Fruit fly (Drosophila melanogaster): Measurements from ENCODE around the gene Or65b.

Or65b gene

DNA sequence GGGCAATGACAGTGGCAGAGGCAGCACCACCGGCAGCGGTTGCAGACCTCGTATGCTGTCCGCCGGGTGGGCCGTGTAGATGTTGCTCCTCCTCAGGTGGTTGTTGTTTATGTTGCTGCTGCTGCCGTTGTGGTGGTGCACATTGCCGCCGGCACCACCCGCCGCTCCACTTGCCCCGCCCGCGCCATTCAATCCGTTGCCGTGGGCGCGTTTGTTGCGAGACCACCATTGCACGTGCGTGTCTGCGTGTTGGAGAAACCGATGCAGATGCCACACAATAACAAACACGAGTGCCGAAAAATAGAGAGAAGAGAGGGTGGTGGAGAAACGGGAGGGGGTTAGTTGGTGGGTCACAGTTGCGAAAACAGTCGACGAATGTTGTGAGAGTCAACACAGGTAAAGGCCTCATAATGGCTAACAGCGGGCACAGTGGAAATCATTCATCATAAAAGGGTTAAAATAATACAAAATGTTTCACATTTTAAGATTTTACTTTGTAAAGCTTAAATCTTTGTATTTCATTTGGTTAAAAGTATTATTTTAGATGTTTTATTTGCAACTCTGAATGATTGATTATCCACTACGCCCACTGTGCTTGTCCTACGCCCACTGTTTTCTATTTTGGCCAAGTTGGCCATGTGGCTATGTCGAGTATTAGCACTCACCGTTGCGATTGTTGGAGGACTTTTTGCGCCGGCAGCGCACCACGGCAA lies 6.1 kb downstream of the Or65b start (continued):
- TF ChIP-seq cyc (GFP tag; optimal IDR thresholded peaks at IDR 0.05) (no peak), svp (GFP tag) (peak; percentile 45), Eip75B (GFP tag; optimal IDR thresholded peaks at IDR 0.05) (no peak), CG31627 (GFP tag; optimal IDR thresholded peaks at IDR 0.05) (no peak), esn (GFP tag; optimal IDR thresholded peaks at IDR 0.05) (no peak), lz (GFP tag; optimal IDR thresholded peaks at IDR 0.05) (no peak), CG11294 (GFP tag; IDR thresholded peaks at IDR 0.05) (no peak), dsx (GFP tag; optimal IDR thresholded peaks at IDR 0.05; ENCODE audit: poor library complexity, severe bottlenecking) (no peak), CG34406 (GFP tag; optimal IDR thresholded peaks at IDR 0.05) (no peak), dac (GFP tag; optimal IDR thresholded peaks at IDR 0.05) (peak; percentile 36), Smox (GFP tag; optimal IDR thresholded peaks at IDR 0.05) (no peak), CG11902 (GFP tag; optimal IDR thresholded peaks at IDR 0.05) (no peak), Hr38 (GFP tag; optimal IDR thresholded peaks at IDR 0.05) (no peak), CG8119 (GFP tag; IDR thresholded peaks at IDR 0.05) (peak; percentile 84), Hr4 (GFP tag; optimal IDR thresholded peaks at IDR 0.05) (peak; percentile 73), CG8632 (GFP tag; optimal IDR thresholded peaks at IDR 0.05) (no peak), Hr39 (GFP tag; optimal IDR thresholded peaks at IDR 0.05) (no peak), Blimp-1 (GFP tag; optimal IDR thresholded peaks at IDR 0.05) (no peak), Ets96B (tag; optimal IDR thresholded peaks at IDR 0.05) (peak; percentile 25), ss (GFP tag; optimal IDR thresholded peaks at IDR 0.05) (peak in 1 of 2 experiments; percentile 83), CG8319 (GFP tag; optimal IDR thresholded peaks at IDR 0.05) (no peak), CG3032 (tag; optimal IDR thresholded peaks at IDR 0.05) (no peak), CG3919 (GFP tag; optimal IDR thresholded peaks at IDR 0.05) (peak; percentile 31), pdm3 (GFP tag; optimal IDR thresholded peaks at IDR 0.05) (peak; percentile 26), CG6163 (GFP tag; IDR thresholded peaks at IDR 0.05) (peak; percentile 72), net (GFP tag; optimal IDR thresholded peaks at IDR 0.05) (peak; percentile 17), Sox102F (GFP tag; optimal IDR thresholded peaks at IDR 0.05) (no peak), Lpt (GFP tag; optimal IDR thresholded peaks at IDR 0.05) (peak; percentile 19), CG1621 (tag; optimal IDR thresholded peaks at IDR 0.05) (no peak), CG6792 (GFP tag; optimal IDR thresholded peaks at IDR 0.05) (no peak), OdsH (GFP tag; optimal IDR thresholded peaks at IDR 0.05) (peak; percentile 31), CG4318 (GFP tag; optimal IDR thresholded peaks at IDR 0.05) (peak; percentile 56), eg (GFP tag; IDR thresholded peaks at IDR 0.05) (peak; percentile 67; the same call in 2 of the 3 replicates), CG6808 (GFP tag; optimal IDR thresholded peaks at IDR 0.05) (peak; percentile 7), fkh (GFP tag; optimal IDR thresholded peaks at IDR 0.05) (no peak), Gug (GFP tag; IDR thresholded peaks at IDR 0.05) (no peak), spab (GFP tag; optimal IDR thresholded peaks at IDR 0.05) (no peak), fd85E (GFP tag; optimal IDR thresholded peaks at IDR 0.05) (no peak), Sox15 (GFP tag; optimal IDR thresholded peaks at IDR 0.05) (no peak), CG11762 (GFP tag; optimal IDR thresholded peaks at IDR 0.05; ENCODE audit: insufficient read depth) (no peak), Eip78C (GFP tag) (peak; percentile 85)

DNA sequence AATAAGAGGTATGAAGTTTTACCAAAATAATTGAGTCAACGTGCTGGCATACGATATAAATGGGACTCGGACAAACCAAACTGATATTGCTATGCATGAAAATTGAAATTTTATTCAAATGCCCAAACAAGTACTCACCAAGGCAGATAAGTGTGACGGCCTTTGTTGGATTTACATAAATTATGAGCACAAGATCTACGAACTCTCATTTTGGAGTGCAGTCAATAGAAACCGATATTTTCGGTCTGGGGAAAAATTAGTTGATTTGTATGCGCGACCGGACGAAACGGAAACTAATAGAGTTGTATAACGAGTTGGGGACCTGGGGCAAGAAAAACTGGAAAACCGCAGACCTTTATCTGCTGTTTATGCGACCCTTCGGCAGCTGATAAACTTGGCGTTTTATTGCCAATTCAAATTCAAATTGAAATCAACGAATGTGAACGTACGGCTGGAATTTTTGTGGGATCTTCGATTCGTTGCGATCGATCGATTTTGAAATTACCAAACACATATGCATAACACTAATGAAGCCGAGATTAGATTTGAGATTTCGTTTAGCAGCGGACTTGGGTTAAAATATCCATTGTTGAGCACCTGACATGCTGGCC lies 10.9 kb downstream of the Or65b start:
- TF ChIP-seq CG6276 (GFP tag; optimal IDR thresholded peaks at IDR 0.05) = no peak
